Fruit fly (Drosophila melanogaster) whole organism, embryonic: Measurements from ENCODE around the gene CG43993.

Source experiments
- Ada2b ChIP-seq: fragments of 200-800 bp; sonication (Bioruptor generic); IDR thresholded peaks from 2 replicates; pipeline ENCODE4 v1.3.6; 2022; ENCODE audit warnings: missing biosample characterization, missing genetic modification characterization
- Awh ChIP-seq: fragments of 200-800 bp; sonication (Bioruptor generic); IDR thresholded peaks from 2 replicates; pipeline ENCODE4, ENCODE4 v1.3.6; 2022; ENCODE audit warnings: missing biosample characterization, missing genetic modification characterization
- B-H1 ChIP-seq: fragments of 200-800 bp; sonication (Bioruptor generic); IDR thresholded peaks from 3 replicates; pipeline ENCODE4 v1.3.6; 2022; ENCODE audit warnings: missing biosample characterization, missing genetic modification characterization
- CG10274 ChIP-seq: fragments of 200-800 bp; sonication (Bioruptor generic); optimal IDR thresholded peaks from 3 replicates; lab custom pipeline; 2017; ENCODE audit warnings: missing biosample characterization, mild to moderate bottlenecking, missing genetic modification characterization
- CG10959 ChIP-seq: fragments of 200-800 bp; sonication (Bioruptor generic); IDR thresholded peaks from 2 replicates; pipeline ENCODE4 v1.3.6; 2022; ENCODE audit warnings: missing biosample characterization, missing genetic modification characterization
- CG10979 ChIP-seq: fragments of 200-800 bp; sonication (Bioruptor generic); optimal IDR thresholded peaks from 2 replicates; lab custom pipeline; 2018; ENCODE audit warnings: missing biosample characterization, mild to moderate bottlenecking, missing genetic modification characterization, moderate library complexity
- CG11093 ChIP-seq: fragments of 200-800 bp; sonication (Bioruptor generic); IDR thresholded peaks from 3 replicates; pipeline ENCODE4 v1.3.6; 2022; ENCODE audit warnings: missing biosample characterization, missing genetic modification characterization
- CG11695 ChIP-seq: fragments of 200-800 bp; sonication (Bioruptor generic); IDR thresholded peaks from 3 replicates; pipeline ENCODE4 v1.3.6; 2022; ENCODE audit warnings: missing biosample characterization, missing genetic modification characterization
- CG13624 ChIP-seq: fragments of 200-800 bp; sonication (Bioruptor generic); optimal IDR thresholded peaks from 2 replicates; lab custom pipeline; 2016; ENCODE audit warnings: missing biosample characterization, missing genetic modification characterization
- CG15011 ChIP-seq: fragments of 200-800 bp; sonication (Bioruptor generic); optimal IDR thresholded peaks from 3 replicates; lab custom pipeline; 2018; ENCODE audit warnings: missing biosample characterization, mild to moderate bottlenecking, missing genetic modification characterization
- CG1602 ChIP-seq: fragments of 200-800 bp; sonication (Bioruptor generic); optimal IDR thresholded peaks from 3 replicates; lab custom pipeline; 2016; ENCODE audit warnings: missing biosample characterization, missing genetic modification characterization
- CG1603 ChIP-seq: fragments of 200-800 bp; sonication (Bioruptor generic); optimal IDR thresholded peaks from 2 replicates; lab custom pipeline; 2019; ENCODE audit warnings: missing biosample characterization, mild to moderate bottlenecking, missing genetic modification characterization, moderate library complexity
- CG18011 ChIP-seq: fragments of 200-800 bp; sonication (Bioruptor generic); optimal IDR thresholded peaks from 2 replicates; lab custom pipeline; 2017; ENCODE audit warnings: missing biosample characterization, missing genetic modification characterization, mild to moderate bottlenecking, moderate library complexity, missing genotype
- CG2199 ChIP-seq: fragments of 200-800 bp; sonication (Bioruptor generic); IDR thresholded peaks from 3 replicates; pipeline ENCODE4 v1.3.6; 2022; ENCODE audit warnings: missing biosample characterization, missing genetic modification characterization
- CG33213 ChIP-seq: fragments of 200-800 bp; sonication (Bioruptor generic); optimal IDR thresholded peaks from 3 replicates; lab custom pipeline; 2016; ENCODE audit warnings: missing biosample characterization, missing genetic modification characterization
- CG4328 ChIP-seq: fragments of 200-800 bp; sonication (Bioruptor generic); optimal IDR thresholded peaks from 3 replicates; lab custom pipeline; 2017; ENCODE audit warnings: missing biosample characterization, missing genetic modification reagents, missing genetic modification characterization
- CG5953 ChIP-seq: fragments of 200-800 bp; sonication (Bioruptor generic); IDR thresholded peaks from 2 replicates; pipeline ENCODE4 v1.3.6; 2022; ENCODE audit warnings: missing biosample characterization, missing genetic modification characterization
- CG6689 ChIP-seq: fragments of 200-800 bp; sonication (Bioruptor generic); IDR thresholded peaks from 2 replicates; pipeline ENCODE4 v1.3.6; 2022; ENCODE audit warnings: missing biosample characterization, missing genetic modification characterization
- CG8089 ChIP-seq: fragments of 200-800 bp; sonication (Bioruptor generic); optimal IDR thresholded peaks from 3 replicates; lab custom pipeline; 2016; ENCODE audit warnings: missing biosample characterization, missing genetic modification characterization
- CG9609 ChIP-seq: fragments of 200-800 bp; sonication (Bioruptor generic); optimal IDR thresholded peaks from 3 replicates; lab custom pipeline; 2016; ENCODE audit warnings: missing biosample characterization, missing genetic modification characterization
- CHES-1-like ChIP-seq: fragments of 200-800 bp; sonication (Bioruptor generic); optimal IDR thresholded peaks from 2 replicates; lab custom pipeline; 2016; ENCODE audit warnings: missing biosample characterization, missing genetic modification characterization
- D19A ChIP-seq: fragments of 200-800 bp; optimal IDR thresholded peaks from 3 replicates; lab custom pipeline; 2019; ENCODE audit warnings: missing biosample characterization, mild to moderate bottlenecking, missing genetic modification characterization, moderate library complexity
- Doc3 ChIP-seq: fragments of 200-800 bp; sonication (Bioruptor generic); IDR thresholded peaks from 3 replicates; pipeline ENCODE4 v1.3.6; 2022; ENCODE audit warnings: missing biosample characterization, missing genetic modification characterization; ENCODE audit not compliant: partially characterized antibody
- Ets65A ChIP-seq: fragments of 200-800 bp; sonication (Bioruptor generic); peaks from one replicate; lab custom pipeline; 2016; ENCODE audit warnings: missing biosample characterization, missing genetic modification characterization
- Hsf ChIP-seq: fragments of 200-800 bp; sonication (Bioruptor generic); optimal IDR thresholded peaks from 3 replicates; lab custom pipeline; 2016; ENCODE audit warnings: missing biosample characterization, missing genetic modification characterization
- MESR4 ChIP-seq: fragments of 200-800 bp; sonication (Bioruptor generic); optimal IDR thresholded peaks from 2 replicates; lab custom pipeline; 2018; ENCODE audit warnings: missing biosample characterization, mild to moderate bottlenecking, missing genetic modification characterization, moderate library complexity
- Myb ChIP-seq: fragments of 200-800 bp; sonication (Bioruptor generic); optimal IDR thresholded peaks from 2 replicates; lab custom pipeline; 2016; ENCODE audit warnings: missing biosample characterization, missing genetic modification characterization
- Oli ChIP-seq: fragments of 200-800 bp; sonication (Bioruptor generic); optimal IDR thresholded peaks from 2 replicates; lab custom pipeline; 2018; ENCODE audit warnings: missing biosample characterization, mild to moderate bottlenecking, missing genetic modification characterization, moderate library complexity
- Rfx ChIP-seq: fragments of 200-800 bp; sonication (Bioruptor generic); IDR thresholded peaks from 2 replicates; pipeline ENCODE4 v1.3.6; 2022; ENCODE audit warnings: missing biosample characterization, missing genetic modification characterization
- ac ChIP-seq: fragments of 200-800 bp; sonication (Bioruptor generic); optimal IDR thresholded peaks from 3 replicates; lab custom pipeline; 2017; ENCODE audit warnings: missing biosample characterization, mild to moderate bottlenecking, missing genetic modification characterization
- ap ChIP-seq: fragments of 200-800 bp; sonication (Bioruptor generic); IDR thresholded peaks from 2 replicates; pipeline ENCODE4 v1.3.6; 2022; ENCODE audit warnings: missing biosample characterization, missing genetic modification characterization
- crp ChIP-seq, 2 experiments: fragments of 200-800 bp; sonication (Bioruptor generic); optimal IDR thresholded peaks; 2 replicates in 1 of 2; 3 replicates in 1 of 2; lab custom pipeline; 2017; ENCODE audit warnings: missing biosample characterization in 2 of 2, missing genetic modification characterization in 2 of 2, mild to moderate bottlenecking in 1 of 2, moderate library complexity in 1 of 2
- dysf ChIP-seq: fragments of 200-800 bp; sonication (Bioruptor generic); IDR thresholded peaks from 3 replicates; pipeline ENCODE4 v1.3.6; 2022; ENCODE audit warnings: missing biosample characterization, missing genetic modification characterization
- esg ChIP-seq: fragments of 200-800 bp; sonication (Bioruptor generic); conservative IDR thresholded peaks from 2 replicates; pipeline ENCODE4 v1.3.6; 2022; ENCODE audit warnings: missing biosample characterization, missing genetic modification characterization
- ftz-f1 ChIP-seq: fragments of 200-800 bp; sonication (Bioruptor generic); optimal IDR thresholded peaks from 2 replicates; lab custom pipeline; 2016; ENCODE audit warnings: missing biosample characterization, missing genetic modification characterization
- grau ChIP-seq: fragments of 200-800 bp; optimal IDR thresholded peaks from 3 replicates; lab custom pipeline; 2019; ENCODE audit warnings: missing biosample characterization, mild to moderate bottlenecking, missing genetic modification characterization, moderate library complexity
- kay ChIP-seq: fragments of 200-800 bp; sonication (Bioruptor generic); optimal IDR thresholded peaks from 2 replicates; lab custom pipeline; 2016; ENCODE audit warnings: missing biosample characterization, missing genetic modification characterization
- lola ChIP-seq, 3 experiments: fragments of >200 bp in 2 of 3; fragments of 200-800 bp in 1 of 3; sonication (Bioruptor generic) in 1 of 3; optimal IDR thresholded peaks; 2 replicates each; lab custom pipeline; 2017 to 2019; ENCODE audit warnings: missing biosample characterization in 3 of 3, missing genetic modification characterization in 3 of 3, mild to moderate bottlenecking in 1 of 3, moderate library complexity in 1 of 3
- mld ChIP-seq: fragments of 200-800 bp; sonication (Bioruptor generic); IDR thresholded peaks from 3 replicates; pipeline ENCODE4 v1.3.6; 2022; ENCODE audit warnings: missing biosample characterization, missing genetic modification characterization; ENCODE audit not compliant: partially characterized antibody
- psq ChIP-seq: fragments of 200-800 bp; sonication (Bioruptor generic); optimal IDR thresholded peaks from 2 replicates; lab custom pipeline; 2017; ENCODE audit warnings: missing biosample characterization, missing genetic modification characterization
- ranshi ChIP-seq: fragments of 200-800 bp; sonication (Bioruptor generic); IDR thresholded peaks from 2 replicates; pipeline ENCODE4 v1.3.6; 2022; ENCODE audit warnings: missing biosample characterization, missing genetic modification characterization
- sens-2 ChIP-seq: fragments of 200-800 bp; sonication (Bioruptor generic); IDR thresholded peaks from 2 replicates; pipeline ENCODE4 v1.3.6; 2022; ENCODE audit warnings: missing biosample characterization, missing genetic modification characterization
- shn ChIP-seq: fragments of 200-800 bp; sonication (Bioruptor generic); optimal IDR thresholded peaks from 3 replicates; lab custom pipeline; 2016; ENCODE audit warnings: missing biosample characterization, missing genetic modification characterization
- sisA ChIP-seq: fragments of 200-800 bp; sonication (Bioruptor generic); IDR thresholded peaks from 2 replicates; pipeline ENCODE4 v1.3.6; 2022; ENCODE audit warnings: missing biosample characterization, missing genetic modification characterization
- ssp ChIP-seq: fragments of 200-800 bp; sonication (Bioruptor generic); IDR thresholded peaks from 2 replicates; pipeline ENCODE4 v1.3.6; 2022; ENCODE audit warnings: missing biosample characterization, missing genetic modification characterization
- stc ChIP-seq: fragments of 200-800 bp; sonication (Bioruptor generic); IDR thresholded peaks from 2 replicates; pipeline ENCODE4 v1.3.6; 2022; ENCODE audit warnings: missing biosample characterization, missing genetic modification characterization
- tgo ChIP-seq: fragments of 200-800 bp; sonication (Bioruptor generic); IDR thresholded peaks from 3 replicates; pipeline ENCODE4 v1.3.6; 2022; ENCODE audit warnings: missing biosample characterization, missing genetic modification characterization
- tll ChIP-seq, 2 experiments: fragments of 200-800 bp in 1 of 2; fragments of >200 bp in 1 of 2; sonication (Bioruptor generic) in 1 of 2; optimal IDR thresholded peaks; 2 replicates each; lab custom pipeline; 2017 to 2019; ENCODE audit warnings: missing biosample characterization in 2 of 2, missing genetic modification characterization in 2 of 2, mild to moderate bottlenecking in 1 of 2, moderate library complexity in 1 of 2
- tup ChIP-seq: fragments of 200-800 bp; sonication (Bioruptor generic); optimal IDR thresholded peaks from 2 replicates; lab custom pipeline; 2016; ENCODE audit warnings: missing biosample characterization, mild to moderate bottlenecking, missing genetic modification characterization, moderate library complexity
- vvl ChIP-seq: fragments of 200-800 bp; sonication (Bioruptor generic); IDR thresholded peaks from 2 replicates; pipeline ENCODE4 v1.3.6; 2022; ENCODE audit warnings: missing biosample characterization, missing genetic modification characterization
- zen ChIP-seq: fragments of 200-800 bp; sonication (Bioruptor generic); optimal IDR thresholded peaks from 3 replicates; lab custom pipeline; 2018; ENCODE audit warnings: missing biosample characterization, mild to moderate bottlenecking, missing genetic modification characterization, moderate library complexity

The CG43993 gene

DNA sequence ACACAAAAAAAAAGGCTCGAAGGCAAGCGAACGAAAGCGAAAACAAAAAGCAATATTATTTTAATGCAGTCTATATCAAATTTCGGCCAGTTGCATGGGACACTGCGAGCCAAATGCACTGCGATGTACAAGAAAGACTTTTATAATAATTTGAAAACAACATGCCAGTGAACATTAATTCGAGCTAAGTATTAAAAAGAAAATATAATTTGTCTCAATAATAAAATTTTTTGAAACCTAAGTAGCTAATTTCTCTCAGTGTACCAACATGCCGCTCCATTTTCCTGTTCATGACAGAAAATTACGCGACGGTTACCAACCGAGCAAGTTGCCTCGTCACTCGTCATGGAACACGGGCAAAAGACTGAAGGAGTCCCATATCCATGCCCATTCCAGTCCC is 45.0 kb downstream of the CG43993 start (continued):
- TF ChIP-seq ranshi (GFP tag; lab: Robert Waterston, UW) (peak; percentile 61; the same call in 1 of the 2 replicates), CG11695 (GFP tag; lab: Robert Waterston, UW) (peak; percentile 48; the same call in 2 of the 3 replicates), esg (peak; percentile 60; the same call in 1 of the 2 replicates), ftz-f1 (GFP tag; lab: Kevin White, UChicago) (no peak), crp (GFP tag; optimal IDR thresholded peaks at IDR 0.05; lab: Kevin White, UChicago) (no peak), Ada2b (GFP tag; lab: Robert Waterston, UW) (peak; percentile 48; the same call in 1 of the 2 replicates), Ets65A (peak; percentile 79), CG9609 (GFP tag; lab: Kevin White, UChicago) (peak; percentile 15), CG18011 (no peak), kay (GFP tag; lab: Kevin White, UChicago) (no peak), grau (peak; percentile 52), stc (GFP tag; lab: Robert Waterston, UW) (no peak), CG10959 (GFP tag; lab: Robert Waterston, UW) (peak; percentile 88), CG11093 (GFP tag; lab: Robert Waterston, UW) (no peak), Rfx (no peak), Myb (GFP tag; lab: Kevin White, UChicago) (no peak), tll (GFP tag; optimal IDR thresholded peaks at IDR 0.05; lab: Kevin White, UChicago) (no peak), CG15011 (GFP tag; lab: Kevin White, UChicago) (peak; percentile 32), zen (tag; lab: Kevin White, UChicago) (peak; percentile 76), CG2199 (GFP tag; lab: Robert Waterston, UW) (peak; percentile 69; the same call in 2 of the 3 replicates), CG5953 (GFP tag; lab: Robert Waterston, UW) (peak; percentile 60; the same call in 1 of the 2 replicates), dysf (GFP tag; lab: Robert Waterston, UW) (peak; percentile 33; the same call in 1 of the 3 replicates), CG1602 (peak; percentile 62), CHES-1-like (GFP tag; lab: Kevin White, UChicago) (peak; percentile 20), CG10979 (tag; lab: Kevin White, UChicago) (peak; percentile 80), vvl (GFP tag; lab: Robert Waterston, UW) (peak; percentile 81), Awh (GFP tag; lab: Robert Waterston, UW) (peak; percentile 35; the same call in 1 of the 2 replicates), MESR4 (GFP tag; lab: Kevin White, UChicago) (no peak), Hsf (GFP tag; lab: Kevin White, UChicago) (peak; percentile 62), CG1603 (tag; lab: Kevin White, UChicago) (peak; percentile 35), lola (GFP tag; optimal IDR thresholded peaks at IDR 0.05; lab: Kevin White, UChicago) (peak in 1 of 3 experiments; percentile 79), sisA (peak; percentile 74), Doc3 (GFP tag; lab: Robert Waterston, UW) (no peak), ac (GFP tag; lab: Kevin White, UChicago) (peak; percentile 64), CG6689 (GFP tag; lab: Robert Waterston, UW) (peak; percentile 67), Oli (tag; lab: Kevin White, UChicago) (peak; percentile 65), tup (no peak), mld (GFP tag; lab: Robert Waterston, UW) (no peak), ssp (peak; percentile 72), CG8089 (GFP tag; lab: Kevin White, UChicago) (peak; percentile 10), B-H1 (GFP tag; lab: Robert Waterston, UW) (0 out of 3 replicates have a peak, but pooled peaks have one; percentile 13), sens-2 (GFP tag; lab: Robert Waterston, UW) (peak; percentile 53; the same call in 1 of the 2 replicates), CG10274 (GFP tag; lab: Kevin White, UChicago) (no peak), D19A (peak; percentile 61), tgo (GFP tag; lab: Robert Waterston, UW) (peak; percentile 63), shn (GFP tag; lab: Kevin White, UChicago) (no peak), psq (GFP tag; lab: Kevin White, UChicago) (peak; percentile 22), ap (GFP tag; lab: Robert Waterston, UW) (peak; percentile 36; the same call in 1 of the 2 replicates), CG13624 (GFP tag; lab: Kevin White, UChicago) (peak; percentile 21), CG4328 (GFP tag; lab: Kevin White, UChicago) (no peak), CG33213 (GFP tag; lab: Kevin White, UChicago) (no peak)
